Fruit fly (Drosophila melanogaster): ENCODE measurements around the gene mkg-p.

mkg-p gene

DNA sequence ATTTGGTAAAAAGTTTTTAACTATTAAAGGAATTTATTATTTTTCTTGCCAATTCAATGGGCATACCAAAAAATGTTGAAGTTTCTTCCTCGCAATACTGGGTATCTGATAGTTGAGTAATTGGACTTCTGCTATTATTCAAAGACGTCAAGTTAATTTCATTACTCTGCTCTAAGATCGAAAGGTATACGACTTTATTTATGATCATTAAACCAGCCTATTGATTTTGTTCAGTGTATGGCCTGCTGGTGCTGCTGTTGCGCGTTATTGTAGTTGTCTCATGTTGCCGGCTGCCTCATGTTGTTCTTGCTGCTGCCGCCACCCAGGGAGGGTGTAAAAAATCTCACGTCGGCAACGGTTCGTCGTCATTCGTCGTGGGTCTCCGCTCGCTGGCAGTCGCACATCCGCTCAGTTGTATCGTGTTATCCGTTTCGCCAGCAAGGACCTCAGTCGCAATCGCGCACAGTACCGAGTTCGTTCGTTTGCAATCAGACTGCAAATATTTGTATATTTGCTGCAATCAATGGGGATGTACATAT is 9.4 kb downstream of the mkg-p start, which contains the start of gene CG7120 (continued):
- peak; percentile 55 for TF ChIP-seq CG17385 (GFP tag; optimal IDR thresholded peaks at IDR 0.05)
- no peak for TF ChIP-seq CG17359 (tag; optimal IDR thresholded peaks at IDR 0.05)
- peak; percentile 74 for TF ChIP-seq tio (GFP tag; optimal IDR thresholded peaks at IDR 0.05)
- no peak for TF ChIP-seq wdn (GFP tag; IDR thresholded peaks at IDR 0.05)
- peak; percentile 16; the same call in 1 of the 2 replicates for TF ChIP-seq CG10366 (GFP tag; IDR thresholded peaks at IDR 0.05)
- no peak for TF ChIP-seq Dad (GFP tag; optimal IDR thresholded peaks at IDR 0.05)
- TF ChIP-seq HLH4C (GFP tag; IDR thresholded peaks at IDR 0.05; ENCODE audit: partially characterized antibody) = peak; percentile 67; the same call in 1 of the 3 replicates
- TF ChIP-seq CG2712 (tag; optimal IDR thresholded peaks at IDR 0.05) = peak; percentile 57
- TF ChIP-seq Dek (tag; optimal IDR thresholded peaks at IDR 0.05) = peak; percentile 20
- no peak for TF ChIP-seq Ets65A (GFP tag)
- no peak for TF ChIP-seq amos (GFP tag; IDR thresholded peaks at IDR 0.05; ENCODE audit: partially characterized antibody)
- no peak for TF ChIP-seq grn (GFP tag; optimal IDR thresholded peaks at IDR 0.05)
- TF ChIP-seq abd-A (tag; optimal IDR thresholded peaks at IDR 0.05) = no peak
- peak; percentile 58 for TF ChIP-seq CG2120 (GFP tag; optimal IDR thresholded peaks at IDR 0.05)
- no peak for TF ChIP-seq Side (GFP tag; optimal IDR thresholded peaks at IDR 0.05)
- peak; percentile 26 for TF ChIP-seq CG9817 (tag; optimal IDR thresholded peaks at IDR 0.05)
- no peak for TF ChIP-seq Bgb (GFP tag; IDR thresholded peaks at IDR 0.05; ENCODE audit: partially characterized antibody)
- no peak for TF ChIP-seq CG32767 (GFP tag; IDR thresholded peaks at IDR 0.05)
- no peak for TF ChIP-seq fd64A (GFP tag; optimal IDR thresholded peaks at IDR 0.05)
- no peak for TF ChIP-seq Taf1 (GFP tag; IDR thresholded peaks at IDR 0.05)
- no peak for TF ChIP-seq sqz (GFP tag; optimal IDR thresholded peaks at IDR 0.05)
- TF ChIP-seq CG31388 (GFP tag; optimal IDR thresholded peaks at IDR 0.05) = no peak
- no peak for TF ChIP-seq YL-1 (GFP tag; optimal IDR thresholded peaks at IDR 0.05)
- no peak for TF ChIP-seq ap (GFP tag; IDR thresholded peaks at IDR 0.05)
- peak; percentile 45 for TF ChIP-seq CG8478 (optimal IDR thresholded peaks at IDR 0.05)
- peak; percentile 49 for TF ChIP-seq Xbp1 (GFP tag; optimal IDR thresholded peaks at IDR 0.05)
- peak; percentile 32; the same call in 1 of the 2 replicates for TF ChIP-seq sim (GFP tag; IDR thresholded peaks at IDR 0.05)
- no peak for TF ChIP-seq fd102C (GFP tag; optimal IDR thresholded peaks at IDR 0.05)
- TF ChIP-seq CG10654 (GFP tag; optimal IDR thresholded peaks at IDR 0.05) = peak; percentile 14
- no peak for TF ChIP-seq aop (GFP tag; IDR thresholded peaks at IDR 0.05)
- TF ChIP-seq slou (GFP tag; optimal IDR thresholded peaks at IDR 0.05) = no peak
- no peak for TF ChIP-seq vvl (GFP tag; IDR thresholded peaks at IDR 0.05)
- no peak for TF ChIP-seq CG2199 (GFP tag; IDR thresholded peaks at IDR 0.05)
- TF ChIP-seq CG10274 (GFP tag; optimal IDR thresholded peaks at IDR 0.05) = no peak
- no peak for TF ChIP-seq dm (GFP tag; optimal IDR thresholded peaks at IDR 0.05)
- TF ChIP-seq btn (GFP tag; optimal IDR thresholded peaks at IDR 0.05) = peak; percentile 22
- TF ChIP-seq E2f1 (GFP tag; IDR thresholded peaks at IDR 0.05) = no peak
- TF ChIP-seq jigr1 (GFP tag; IDR thresholded peaks at IDR 0.05) = no peak
- TF ChIP-seq so (GFP tag; IDR thresholded peaks at IDR 0.05) = peak; percentile 33; the same call in 1 of the 3 replicates
- 0 out of 3 replicates have a peak, but pooled peaks have one; percentile 29 for TF ChIP-seq dysf (GFP tag; IDR thresholded peaks at IDR 0.05)
- peak; percentile 54 for TF ChIP-seq slp2 (GFP tag; optimal IDR thresholded peaks at IDR 0.05)
- no peak for TF ChIP-seq emc (GFP tag; optimal IDR thresholded peaks at IDR 0.05)
- no peak for TF ChIP-seq ken (GFP tag; IDR thresholded peaks at IDR 0.05)
- TF ChIP-seq MTF-1 (GFP tag; optimal IDR thresholded peaks at IDR 0.05; ENCODE audit: borderline replicate concordance) = peak; percentile 18
- no peak for TF ChIP-seq CG13894 (tag; optimal IDR thresholded peaks at IDR 0.05)
- TF ChIP-seq pb (GFP tag; optimal IDR thresholded peaks at IDR 0.05) = no peak
- no peak for TF ChIP-seq CG2678 (tag; optimal IDR thresholded peaks at IDR 0.05)
- peak; percentile 61 for TF ChIP-seq grau (tag; optimal IDR thresholded peaks at IDR 0.05)
- TF ChIP-seq CG1792 (GFP tag; optimal IDR thresholded peaks at IDR 0.05) = no peak
- no peak for TF ChIP-seq CG10543 (GFP tag; optimal IDR thresholded peaks at IDR 0.05)
- no peak for TF ChIP-seq Lpt (GFP tag; optimal IDR thresholded peaks at IDR 0.05)
- no peak for TF ChIP-seq Lim3 (GFP tag; IDR thresholded peaks at IDR 0.05)

Measured in whole organism, embryonic.